Fruit fly (Drosophila melanogaster): ENCODE data around the gene CG5250.
A peak's percentile ranks its signal among the peaks of the same experiment; 100 is the strongest.

Gene CG5250

dm6 chr3R:19226137-19226873, 2.8 kb downstream of the CG5250 start, which contains the start of gene vib (continued):
- TF ChIP-seq Sox100B (GFP tag; optimal IDR thresholded peaks at IDR 0.05) (no peak), CG2120 (GFP tag; optimal IDR thresholded peaks at IDR 0.05) (peak; percentile 47), CG10366 (GFP tag; IDR thresholded peaks at IDR 0.05) (peak; percentile 55), Trl (optimal IDR thresholded peaks at IDR 0.05) (no peak), Trl (GFP tag; optimal IDR thresholded peaks at IDR 0.05) (no peak), mld (GFP tag; IDR thresholded peaks at IDR 0.05; ENCODE audit: partially characterized antibody) (peak; percentile 81), Awh (GFP tag; IDR thresholded peaks at IDR 0.05) (no peak), CG8924 (tag; optimal IDR thresholded peaks at IDR 0.05) (peak; percentile 60), CG6175 (GFP tag; IDR thresholded peaks at IDR 0.05) (no peak), CG13287 (GFP tag; IDR thresholded peaks at IDR 0.05; ENCODE audit: partially characterized antibody) (peak; percentile 93), jumu (GFP tag; optimal IDR thresholded peaks at IDR 0.05) (peak; percentile 33), dan (GFP tag; IDR thresholded peaks at IDR 0.05) (no peak), Mrtf (GFP tag; IDR thresholded peaks at IDR 0.05) (no peak), CG30431 (GFP tag; optimal IDR thresholded peaks at IDR 0.05) (no peak), pan (optimal IDR thresholded peaks at IDR 0.05) (no peak), pan (GFP tag; optimal IDR thresholded peaks at IDR 0.05 in 1 of 2, IDR thresholded peaks at IDR 0.05 in 1 of 2) (peak in 1 of 2 experiments; percentile 35), unc-4 (GFP tag; IDR thresholded peaks at IDR 0.05; ENCODE audit: partially characterized antibody) (peak; percentile 89), p53 (GFP tag; optimal IDR thresholded peaks at IDR 0.05) (no peak), CG10321 (GFP tag; IDR thresholded peaks at IDR 0.05) (no peak), Adf1 (GFP tag; IDR thresholded peaks at IDR 0.05) (peak; percentile 78), org-1 (GFP tag; optimal IDR thresholded peaks at IDR 0.05) (no peak), CG18764 (GFP tag; optimal IDR thresholded peaks at IDR 0.05) (peak; percentile 29), ems (GFP tag; optimal IDR thresholded peaks at IDR 0.05) (peak; percentile 16), bsh (GFP tag; optimal IDR thresholded peaks at IDR 0.05) (peak in 1 of 2 experiments; percentile 61), CG3407 (GFP tag; optimal IDR thresholded peaks at IDR 0.05) (no peak), Gug (GFP tag; IDR thresholded peaks at IDR 0.05) (peak; percentile 48; the same call in 1 of the 4 replicates), CG17912 (GFP tag; optimal IDR thresholded peaks at IDR 0.05) (no peak), ase (GFP tag; IDR thresholded peaks at IDR 0.05) (no peak), CG3065 (GFP tag; optimal IDR thresholded peaks at IDR 0.05) (no peak), ap (GFP tag; IDR thresholded peaks at IDR 0.05) (peak; percentile 28; the same call in 1 of the 2 replicates), CG18599 (GFP tag; optimal IDR thresholded peaks at IDR 0.05) (no peak), ttk (GFP tag; IDR thresholded peaks at IDR 0.05) (no peak), CG6813 (GFP tag; optimal IDR thresholded peaks at IDR 0.05) (peak; percentile 18), Scr (GFP tag; IDR thresholded peaks at IDR 0.05; ENCODE audit: partially characterized antibody) (peak; percentile 90), ab (GFP tag; optimal IDR thresholded peaks at IDR 0.05) (no peak), CG15514 (GFP tag; optimal IDR thresholded peaks at IDR 0.05) (peak; percentile 96), Ets65A (GFP tag) (peak; percentile 52), esg (GFP tag; conservative IDR thresholded peaks at IDR 0.05) (0 out of 2 replicates have a peak, but pooled peaks have one; percentile 12), Dek (tag; optimal IDR thresholded peaks at IDR 0.05) (peak; percentile 46), vvl (GFP tag; IDR thresholded peaks at IDR 0.05) (peak; percentile 81), Poxn (GFP tag; IDR thresholded peaks at IDR 0.05) (no peak), cad (GFP tag; optimal IDR thresholded peaks at IDR 0.05) (no peak), CG15073 (GFP tag; optimal IDR thresholded peaks at IDR 0.05) (no peak), HLH3B (GFP tag; IDR thresholded peaks at IDR 0.05) (0 out of 2 replicates have a peak, but pooled peaks have one; percentile 10), Dref (GFP tag; IDR thresholded peaks at IDR 0.05) (peak; percentile 100), CrebB (tag; optimal IDR thresholded peaks at IDR 0.05) (peak; percentile 44), Usf (GFP tag; optimal IDR thresholded peaks at IDR 0.05) (no peak), Kr (GFP tag; optimal IDR thresholded peaks at IDR 0.05) (no peak), Hr78 (GFP tag; optimal IDR thresholded peaks at IDR 0.05) (no peak), Hr51 (GFP tag; optimal IDR thresholded peaks at IDR 0.05) (no peak)
